Worm (Caenorhabditis elegans): ENCODE results near the gene daf-18.
A peak's percentile ranks its signal among the peaks of the same experiment; 100 is the strongest.

daf-18 gene

ce11 chrIV:396373-396772, 28.6 kb downstream of the daf-18 start, which contains the start of gene rrp-8 (continued):
- no peak for TF ChIP-seq php-3 (GFP tag; IDR thresholded peaks at IDR 0.05)
- no peak for TF ChIP-seq spr-1 (tag; optimal IDR thresholded peaks at IDR 0.05)
- TF ChIP-seq snpc-4 (tag; optimal IDR thresholded peaks at IDR 0.05), result no peak
- TF ChIP-seq dpl-1 (GFP tag; optimal IDR thresholded peaks at IDR 0.05), result no peak
- no peak for TF ChIP-seq ces-1 (GFP tag; optimal IDR thresholded peaks at IDR 0.05)
- TF ChIP-seq mep-1 (tag; optimal IDR thresholded peaks at IDR 0.05), result no peak
- TF ChIP-seq duxl-1 (tag; optimal IDR thresholded peaks at IDR 0.05; ENCODE audit: poor library complexity), result no peak
- no peak for TF ChIP-seq hlh-11 (tag; optimal IDR thresholded peaks at IDR 0.05)
- TF ChIP-seq daf-12 (tag; optimal IDR thresholded peaks at IDR 0.05), result no peak
- TF ChIP-seq aha-1 (tag), result peak; percentile 69
- 0 out of 4 replicates have a peak, but pooled peaks of 1 of the 2 experiments have one; percentile 30 for TF ChIP-seq madf-5 (GFP tag; IDR thresholded peaks at IDR 0.05)
- TF ChIP-seq arid-1 (GFP tag; conservative IDR thresholded peaks at IDR 0.05), result peak; percentile 25; the same call in 1 of the 2 replicates
- TF ChIP-seq egl-43 (GFP tag; IDR thresholded peaks at IDR 0.05), result no peak
- no peak for TF ChIP-seq zag-1 (tag; optimal IDR thresholded peaks at IDR 0.05)
- TF ChIP-seq egl-27 (tag; optimal IDR thresholded peaks at IDR 0.05), result no peak
- no peak for TF ChIP-seq rbr-2 (tag; optimal IDR thresholded peaks at IDR 0.05)
- TF ChIP-seq lsy-2 (tag; optimal IDR thresholded peaks at IDR 0.05), result peak in 1 of 2 experiments; percentile 43
- TF ChIP-seq attf-4 (tag; optimal IDR thresholded peaks at IDR 0.05), result no peak
- TF ChIP-seq pha-4 (GFP tag; IDR thresholded peaks at IDR 0.05), result peak; percentile 37; the same call in 1 of the 2 replicates
- no peak for TF ChIP-seq pha-4 (tag; optimal IDR thresholded peaks at IDR 0.05)
- TF ChIP-seq cey-2 (tag; optimal IDR thresholded peaks at IDR 0.05; ENCODE audit: borderline replicate concordance, insufficient read depth), result no peak
- TF ChIP-seq lin-38 (GFP tag; IDR thresholded peaks at IDR 0.05), result peak; percentile 49
- no peak for TF ChIP-seq nhr-11 (tag; optimal IDR thresholded peaks at IDR 0.05)
- no peak for TF ChIP-seq ceh-28 (tag; optimal IDR thresholded peaks at IDR 0.05)
- no peak for TF ChIP-seq ceh-32 (tag; optimal IDR thresholded peaks at IDR 0.05; ENCODE audit: poor library complexity)
- no peak for TF ChIP-seq dmd-9 (GFP tag; IDR thresholded peaks at IDR 0.05)
- no peak for TF ChIP-seq mxl-2 (GFP tag; conservative IDR thresholded peaks at IDR 0.05)
- no peak for TF ChIP-seq unc-62 (GFP tag; optimal IDR thresholded peaks at IDR 0.05 in 1 of 2)
- no peak for TF ChIP-seq unc-62 (tag; optimal IDR thresholded peaks at IDR 0.05)
- 0 out of 2 replicates have a peak, but pooled peaks have one; percentile 43 for TF ChIP-seq nhr-42 (GFP tag; IDR thresholded peaks at IDR 0.05)
- TF ChIP-seq zip-2 (tag; optimal IDR thresholded peaks at IDR 0.05), result no peak
- TF ChIP-seq T20F7.1 (GFP tag; optimal IDR thresholded peaks at IDR 0.05), result no peak
- TF ChIP-seq nhr-28 (tag; optimal IDR thresholded peaks at IDR 0.05), result no peak
- TF ChIP-seq spr-3 (GFP tag; optimal IDR thresholded peaks at IDR 0.05), result no peak
- no peak for TF ChIP-seq nhr-111 (GFP tag; optimal IDR thresholded peaks at IDR 0.05)
- TF ChIP-seq zfp-3 (GFP tag; conservative IDR thresholded peaks at IDR 0.05), result 0 out of 2 replicates have a peak, but pooled peaks have one; percentile 36
- no peak for TF ChIP-seq sdz-12 (GFP tag; optimal IDR thresholded peaks at IDR 0.05)
- no peak for TF ChIP-seq lin-29 (GFP tag; IDR thresholded peaks at IDR 0.05)
- TF ChIP-seq mes-2 (tag; optimal IDR thresholded peaks at IDR 0.05; ENCODE audit: poor library complexity, severe bottlenecking), result no peak
- TF ChIP-seq mxl-3 (GFP tag; optimal IDR thresholded peaks at IDR 0.05), result no peak
- no peak for TF ChIP-seq F37D6.2 (tag; optimal IDR thresholded peaks at IDR 0.05)
- TF ChIP-seq set-16 (GFP tag; IDR thresholded peaks at IDR 0.05), result no peak
- no peak for TF ChIP-seq ztf-7 (tag; optimal IDR thresholded peaks at IDR 0.05)

Measured in whole organism, L4 larva.